Fruit fly (Drosophila melanogaster): ENCODE results near the gene zen.
A peak's percentile ranks its signal among the peaks of the same experiment; 100 is the strongest.

dm6 chr3R:6723537-6724171 lies 30.3 kb downstream of the zen start:
- peak; percentile 12 for TF ChIP-seq achi (GFP tag; optimal IDR thresholded peaks at IDR 0.05)
- TF ChIP-seq ss (GFP tag; optimal IDR thresholded peaks at IDR 0.05): no peak
- no peak for TF ChIP-seq OdsH (GFP tag; optimal IDR thresholded peaks at IDR 0.05)
- TF ChIP-seq CG3032 (tag; optimal IDR thresholded peaks at IDR 0.05): no peak
- no peak for TF ChIP-seq fd85E (GFP tag; optimal IDR thresholded peaks at IDR 0.05)

Measured in whole organism, prepupa.